Worm (Caenorhabditis elegans) whole organism, L3 larva: Measurements from ENCODE around the gene hmp-1.

Source experiments
- elt-1 ChIP-seq: fragments of 150-350 bp; optimal IDR thresholded peaks from 2 replicates; lab custom pipeline; 2014; ENCODE audit warnings: missing biosample characterization, missing genetic modification characterization
- mdl-1 ChIP-seq: fragments of 150-350 bp; optimal IDR thresholded peaks from 2 replicates; lab custom pipeline; 2014; ENCODE audit warnings: missing biosample characterization, missing genetic modification characterization
- sea-2 ChIP-seq: fragments of 150-350 bp; sonication (generic microtip); optimal IDR thresholded peaks from 4 replicates; lab custom pipeline; 2014; ENCODE audit warnings: missing biosample characterization, missing genetic modification reagents, missing genetic modification characterization

ce11 chrV:11876657-11877056, 31.0 kb downstream of the hmp-1 start:
- TF ChIP-seq mdl-1 (tag; lab: Kevin White, UChicago): no peak
- TF ChIP-seq elt-1 (tag; lab: Kevin White, UChicago): no peak
- no peak for TF ChIP-seq sea-2 (GFP tag; lab: Kevin White, UChicago)
